Worm (Caenorhabditis elegans): ENCODE measurements around the gene ceh-21.

DNA sequence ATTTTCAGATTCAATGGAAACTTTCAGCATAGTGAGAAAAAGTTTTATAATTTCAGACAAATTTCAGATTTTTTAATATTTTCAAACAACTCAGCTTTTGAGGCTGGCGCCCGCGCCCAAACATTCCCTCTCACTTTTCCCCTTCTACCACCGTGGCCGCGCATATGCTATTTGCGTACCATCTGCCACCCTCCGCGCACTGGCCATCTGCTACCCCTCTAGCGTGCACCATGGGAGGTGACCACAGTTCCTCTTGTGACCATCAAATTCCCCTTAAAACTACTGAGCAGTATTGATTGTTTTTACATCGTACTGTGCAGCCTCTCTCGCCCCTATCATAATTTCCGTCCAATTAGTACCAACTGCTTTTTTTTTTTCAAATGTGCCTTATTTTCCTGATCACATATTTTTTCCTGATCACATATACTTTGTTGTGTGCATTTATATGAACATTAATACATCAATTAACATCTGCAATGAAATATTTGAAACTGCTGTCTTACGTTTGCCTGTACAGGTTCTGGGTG is 51.5 kb downstream of the ceh-21 start, which contains the start of gene C14E2.11:
- TF ChIP-seq cog-1 (tag; optimal IDR thresholded peaks at IDR 0.05) (no peak), klf-2 (GFP tag; conservative IDR thresholded peaks at IDR 0.05) (no peak), ztf-29 (GFP tag; IDR thresholded peaks at IDR 0.05) (no peak), ztf-23 (GFP tag; IDR thresholded peaks at IDR 0.05) (no peak), med-1 (GFP tag; optimal IDR thresholded peaks at IDR 0.05; ENCODE audit: insufficient read depth) (no peak), flt-1 (GFP tag; IDR thresholded peaks at IDR 0.05) (no peak), tab-1 (GFP tag; IDR thresholded peaks at IDR 0.05) (no peak)
